Worm (Caenorhabditis elegans): ENCODE measurements around the gene K02A6.4.
A peak's percentile ranks its signal among the peaks of the same experiment; 100 is the strongest.

Gene K02A6.4

DNA sequence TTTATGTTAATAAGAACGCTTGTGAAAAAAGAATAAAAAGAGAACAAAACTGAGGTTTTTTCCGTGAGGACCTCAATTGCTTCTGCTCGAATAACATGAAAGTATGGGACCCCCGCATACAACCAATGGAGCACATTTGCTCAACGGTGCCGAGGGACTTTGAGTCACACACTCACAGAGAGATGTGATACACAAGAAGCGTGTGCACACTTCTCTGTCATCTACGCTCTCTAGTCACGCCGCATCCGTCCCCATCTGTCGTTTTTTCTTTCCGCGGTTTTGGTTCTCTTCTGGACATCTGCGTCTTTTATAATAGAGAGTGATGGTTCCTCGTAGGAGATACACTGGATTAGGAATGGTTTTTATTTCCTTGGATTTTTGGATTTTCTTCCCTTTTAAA lies 12.6 kb downstream of the K02A6.4 start:
- TF ChIP-seq fkh-2 (tag; optimal IDR thresholded peaks at IDR 0.05) (peak; percentile 47), lin-15B (tag; optimal IDR thresholded peaks at IDR 0.05) (peak; percentile 58), hmg-11 (tag; optimal IDR thresholded peaks at IDR 0.05) (peak; percentile 81), aly-2 (tag; optimal IDR thresholded peaks at IDR 0.05) (no peak), lin-39 (tag; optimal IDR thresholded peaks at IDR 0.05) (peak; percentile 82), egl-5 (tag; optimal IDR thresholded peaks at IDR 0.05) (no peak), zag-1 (tag; optimal IDR thresholded peaks at IDR 0.05) (no peak), nhr-43 (tag; optimal IDR thresholded peaks at IDR 0.05; ENCODE audit: poor library complexity, severe bottlenecking) (peak; percentile 11), nfya-1 (tag; optimal IDR thresholded peaks at IDR 0.05; ENCODE audit: insufficient read depth) (peak; percentile 72)

DNA sequence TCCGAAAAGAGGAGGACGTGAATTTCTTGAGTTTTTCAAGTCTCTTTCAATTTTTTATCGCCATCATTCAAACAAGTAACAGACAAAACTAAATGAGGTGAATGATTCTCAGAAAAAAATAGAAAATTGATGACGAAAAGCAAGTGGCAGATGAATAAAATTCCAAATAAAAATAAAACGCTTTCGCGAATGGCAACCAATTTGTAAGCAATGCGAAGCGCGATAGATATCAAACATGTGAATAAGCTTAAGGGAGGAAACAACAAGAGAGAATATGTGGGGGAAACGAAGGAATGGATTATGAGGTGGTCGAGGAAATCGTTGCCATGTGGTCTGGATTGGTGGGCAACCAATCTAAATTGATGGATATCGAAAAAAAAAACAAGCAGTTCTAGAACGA lies 14.1 kb downstream of the K02A6.4 start:
- TF ChIP-seq fkh-2 (tag; optimal IDR thresholded peaks at IDR 0.05) (no peak), nhr-67 (tag; optimal IDR thresholded peaks at IDR 0.05) (no peak), egl-27 (tag; optimal IDR thresholded peaks at IDR 0.05) (no peak), lsy-12 (tag; optimal IDR thresholded peaks at IDR 0.05) (no peak), ztf-11 (tag; optimal IDR thresholded peaks at IDR 0.05) (no peak), nhr-25 (tag; optimal IDR thresholded peaks at IDR 0.05) (no peak), pqm-1 (tag; optimal IDR thresholded peaks at IDR 0.05) (no peak), mdl-1 (tag; optimal IDR thresholded peaks at IDR 0.05) (no peak), hmg-11 (tag; optimal IDR thresholded peaks at IDR 0.05) (no peak), ceh-9 (tag; optimal IDR thresholded peaks at IDR 0.05) (no peak), lin-39 (tag; optimal IDR thresholded peaks at IDR 0.05) (no peak), nhr-77 (tag; optimal IDR thresholded peaks at IDR 0.05) (no peak), nhr-23 (tag; optimal IDR thresholded peaks at IDR 0.05) (no peak)

DNA sequence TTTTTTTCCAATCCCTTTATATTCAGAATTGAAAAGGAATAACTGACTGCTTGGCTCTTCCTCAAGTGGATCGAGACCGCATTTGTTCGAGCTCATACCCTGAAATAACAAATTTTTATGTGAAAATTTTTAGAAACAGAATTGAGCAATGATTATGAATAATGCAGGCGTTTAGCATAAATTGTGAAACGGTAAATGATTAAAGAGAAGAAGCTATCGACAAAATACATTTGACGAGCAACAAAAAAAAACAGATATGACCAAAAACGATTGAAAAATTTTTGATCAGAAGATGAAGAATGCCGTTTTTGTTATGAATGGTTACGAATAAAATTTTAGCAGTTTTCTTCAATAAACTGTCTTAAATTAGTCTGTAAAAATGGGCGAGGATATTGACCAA lies 14.9 kb downstream of the K02A6.4 start, which contains the start of gene C17H11.6:
TSS of gene C17H11.6 (minus strand) at position 101 of the 400 bp plus-strand sequence.
- TF ChIP-seq lin-39 (tag; optimal IDR thresholded peaks at IDR 0.05) = no peak
- no peak for TF ChIP-seq R02D3.7 (tag; optimal IDR thresholded peaks at IDR 0.05)
- TF ChIP-seq ceh-16 (tag; optimal IDR thresholded peaks at IDR 0.05) = no peak
- no peak for TF ChIP-seq pha-4 (tag; optimal IDR thresholded peaks at IDR 0.05)
- no peak for TF ChIP-seq daf-12 (tag; optimal IDR thresholded peaks at IDR 0.05)
- no peak for TF ChIP-seq aly-2 (tag; optimal IDR thresholded peaks at IDR 0.05)
- TF ChIP-seq ztf-11 (tag; optimal IDR thresholded peaks at IDR 0.05) = no peak
- no peak for TF ChIP-seq egl-5 (tag; optimal IDR thresholded peaks at IDR 0.05)

DNA sequence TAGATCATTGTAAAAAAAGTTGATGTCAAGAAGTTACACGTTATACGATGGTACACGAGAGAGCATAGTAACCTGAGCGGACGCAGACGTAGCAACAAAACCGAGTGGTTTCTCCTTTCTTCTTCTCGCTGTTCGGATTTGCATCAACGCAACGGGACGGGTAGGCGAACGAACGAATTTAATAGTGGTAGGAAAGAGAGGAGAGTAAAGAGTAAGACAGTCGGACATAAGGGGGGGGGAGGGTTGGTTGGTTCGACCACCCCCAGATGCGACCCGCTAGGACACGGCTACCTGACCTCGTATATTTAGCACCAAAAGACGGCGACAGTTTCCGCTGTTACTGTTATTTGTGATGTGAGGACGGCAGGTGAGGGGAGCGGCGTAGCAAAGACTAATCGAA lies 17.3 kb downstream of the K02A6.4 start:
- TF ChIP-seq nhr-11 (tag; optimal IDR thresholded peaks at IDR 0.05) = no peak
- no peak for TF ChIP-seq pqm-1 (tag; optimal IDR thresholded peaks at IDR 0.05)
- no peak for TF ChIP-seq eor-1 (tag; optimal IDR thresholded peaks at IDR 0.05)
- peak; percentile 14 for TF ChIP-seq nhr-23 (tag; optimal IDR thresholded peaks at IDR 0.05)
- no peak for TF ChIP-seq nhr-12 (tag; optimal IDR thresholded peaks at IDR 0.05)
- TF ChIP-seq lin-15B (tag; optimal IDR thresholded peaks at IDR 0.05) = no peak
- no peak for TF ChIP-seq sea-2 (GFP tag; optimal IDR thresholded peaks at IDR 0.05)
- TF ChIP-seq unc-39 (tag; optimal IDR thresholded peaks at IDR 0.05) = no peak
- TF ChIP-seq nhr-43 (tag; optimal IDR thresholded peaks at IDR 0.05; ENCODE audit: poor library complexity, severe bottlenecking) = no peak
- no peak for TF ChIP-seq aly-2 (tag; optimal IDR thresholded peaks at IDR 0.05)
- no peak for TF ChIP-seq nfya-1 (tag; optimal IDR thresholded peaks at IDR 0.05; ENCODE audit: insufficient read depth)
- no peak for TF ChIP-seq nhr-76 (tag; optimal IDR thresholded peaks at IDR 0.05)
- no peak for TF ChIP-seq unc-62 (GFP tag; optimal IDR thresholded peaks at IDR 0.05)
- TF ChIP-seq hmg-11 (tag; optimal IDR thresholded peaks at IDR 0.05) = peak; percentile 13
- peak; percentile 70 for TF ChIP-seq nhr-25 (tag; optimal IDR thresholded peaks at IDR 0.05)
- TF ChIP-seq fos-1 (tag; optimal IDR thresholded peaks at IDR 0.05) = no peak
- no peak for TF ChIP-seq lin-39 (tag; optimal IDR thresholded peaks at IDR 0.05)
- no peak for TF ChIP-seq tbx-2 (tag; optimal IDR thresholded peaks at IDR 0.05)

DNA sequence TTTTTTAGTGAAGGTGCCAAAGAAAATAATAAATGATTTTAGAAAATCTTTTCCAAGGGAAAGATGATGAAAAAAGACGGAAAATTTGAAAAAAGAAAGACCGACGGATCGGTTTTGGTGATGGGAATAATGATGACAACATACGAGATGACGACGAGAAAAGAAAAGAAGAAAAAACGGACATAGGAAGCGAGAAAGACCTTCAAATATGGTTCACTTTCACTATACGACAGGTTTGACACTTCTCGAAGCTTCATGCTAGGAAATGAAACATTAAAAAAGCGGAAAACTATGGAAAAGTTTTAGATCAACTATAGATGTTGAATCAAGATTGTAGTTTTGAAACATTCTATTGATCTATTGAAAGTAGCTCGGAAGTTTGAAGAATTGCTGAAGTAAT lies 18.3 kb downstream of the K02A6.4 start:
- TF ChIP-seq nhr-43 (tag; optimal IDR thresholded peaks at IDR 0.05; ENCODE audit: poor library complexity, severe bottlenecking) (no peak), nhr-25 (tag; optimal IDR thresholded peaks at IDR 0.05) (peak; percentile 81), skn-1 (tag; optimal IDR thresholded peaks at IDR 0.05) (no peak), nhr-12 (tag; optimal IDR thresholded peaks at IDR 0.05) (no peak), elt-1 (tag; optimal IDR thresholded peaks at IDR 0.05) (no peak), nhr-23 (tag; optimal IDR thresholded peaks at IDR 0.05) (peak; percentile 65), lin-39 (tag; optimal IDR thresholded peaks at IDR 0.05) (no peak)

Data from whole organism, L3 larva.